Fruit fly (Drosophila melanogaster): ENCODE results near the gene escl.
"Not testable (repeated sequence)": the region's sequence is repeated elsewhere in the genome, so short reads cannot be mapped to it uniquely, and the experiment has no call there.

DNA sequence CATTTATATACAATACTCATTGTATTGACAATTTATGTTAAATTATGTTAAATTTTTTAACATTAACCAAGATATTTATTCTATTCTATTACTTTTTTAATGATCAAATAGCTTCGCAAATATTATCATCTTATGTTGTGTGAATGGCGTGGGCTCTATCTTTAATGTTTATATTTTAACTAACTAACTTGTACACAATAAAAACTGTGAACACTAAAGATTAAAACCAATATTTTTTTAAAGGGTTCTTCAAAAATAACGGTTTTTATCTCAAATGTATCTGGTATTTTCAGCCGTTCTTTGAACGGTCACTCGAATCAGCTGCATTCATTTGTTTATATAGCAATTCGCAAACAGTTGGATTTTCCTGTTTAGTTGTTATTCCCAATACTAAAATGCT lies 5.8 kb downstream of the escl start, which contains the start of gene Ada1-1:
- TF ChIP-seq E2f1 (GFP tag; IDR thresholded peaks at IDR 0.05); Hmr (GFP tag; optimal IDR thresholded peaks at IDR 0.05); CG5180 (GFP tag; optimal IDR thresholded peaks at IDR 0.05); usp (GFP tag; optimal IDR thresholded peaks at IDR 0.05); zfh1 (GFP tag; IDR thresholded peaks at IDR 0.05): not testable (repeated sequence)

Data from whole organism, embryonic.